Worm (Caenorhabditis elegans): ENCODE measurements around the gene W09D10.5.

- TF ChIP-seq dao-5 (tag; optimal IDR thresholded peaks at IDR 0.05) (no peak), W03F9.2 (tag; optimal IDR thresholded peaks at IDR 0.05) (no peak), him-1 (tag; optimal IDR thresholded peaks at IDR 0.05) (no peak)
Measured at ce11 chrIII:10661292-10661691, 50.0 kb downstream of the W09D10.5 start.
